Worm (Caenorhabditis elegans): Measurements from ENCODE around the gene ZK632.12.

Gene ZK632.12

DNA sequence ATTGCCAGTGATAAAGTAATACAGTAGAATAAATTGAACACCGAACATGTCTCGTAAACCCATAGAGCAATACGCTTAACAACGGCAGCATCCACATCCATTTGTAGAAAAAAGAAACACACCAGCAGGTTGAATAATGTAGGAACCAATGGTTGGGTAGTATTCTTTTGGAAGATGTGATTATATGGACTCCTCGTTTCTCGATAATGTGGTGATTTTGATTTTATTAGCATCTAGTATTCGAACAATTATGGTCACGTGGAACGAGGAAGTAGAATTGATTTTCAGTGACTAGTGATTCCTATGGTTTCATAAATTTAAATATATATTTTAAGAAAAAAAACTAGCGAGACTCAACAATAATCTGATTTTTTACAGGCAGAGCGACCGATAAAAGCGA, 34.2 kb upstream of the ZK632.12 start, which contains the start of gene srxa-10 (continued):
- TF ChIP-seq mel-28 (tag; optimal IDR thresholded peaks at IDR 0.05; ENCODE audit: borderline replicate concordance), result no peak
- TF ChIP-seq rpc-1 (optimal IDR thresholded peaks at IDR 0.05), result no peak
- no peak for TF ChIP-seq rpc-1 (tag; optimal IDR thresholded peaks at IDR 0.05)
- TF ChIP-seq ztf-6 (GFP tag; IDR thresholded peaks at IDR 0.05), result no peak
- no peak for TF ChIP-seq B0019.2 (GFP tag; conservative IDR thresholded peaks at IDR 0.05)

- TF ChIP-seq D2030.7 (GFP tag; IDR thresholded peaks at IDR 0.05), result 0 out of 2 replicates have a peak, but pooled peaks have one; percentile 8
- no peak for TF ChIP-seq snpc-1.1 (tag; optimal IDR thresholded peaks at IDR 0.05; ENCODE audit: insufficient read depth)
- TF ChIP-seq B0019.2 (GFP tag; conservative IDR thresholded peaks at IDR 0.05), result no peak
- TF ChIP-seq K11D2.4 (GFP tag; IDR thresholded peaks at IDR 0.05), result no peak
- no peak for TF ChIP-seq ztf-3 (GFP tag; optimal IDR thresholded peaks at IDR 0.05)
- TF ChIP-seq ceh-27 (GFP tag; optimal IDR thresholded peaks at IDR 0.05), result no peak
- TF ChIP-seq nfyb-1 (GFP tag; IDR thresholded peaks at IDR 0.05), result no peak
- TF ChIP-seq madf-3 (GFP tag; IDR thresholded peaks at IDR 0.05), result no peak
- TF ChIP-seq ama-1 (optimal IDR thresholded peaks at IDR 0.05), result no peak
- TF ChIP-seq ama-1 (GFP tag; optimal IDR thresholded peaks at IDR 0.05), result peak in 1 of 2 experiments; percentile 0
- peak; percentile 44; the same call in 1 of the 2 replicates for TF ChIP-seq madf-6 (GFP tag; IDR thresholded peaks at IDR 0.05)
- TF ChIP-seq ZK185.1 (tag; optimal IDR thresholded peaks at IDR 0.05; ENCODE audit: poor library complexity, severe bottlenecking), result no peak
- no peak for TF ChIP-seq ztf-28 (GFP tag; IDR thresholded peaks at IDR 0.05)
- TF ChIP-seq lag-1 (GFP tag; IDR thresholded peaks at IDR 0.05), result no peak
- TF ChIP-seq ztf-26 (tag; optimal IDR thresholded peaks at IDR 0.05), result no peak
- no peak for TF ChIP-seq lsy-27 (tag; optimal IDR thresholded peaks at IDR 0.05; ENCODE audit: borderline replicate concordance, insufficient read depth)
- TF ChIP-seq K12H6.12 (tag; optimal IDR thresholded peaks at IDR 0.05), result no peak
- no peak for TF ChIP-seq bed-2 (GFP tag; IDR thresholded peaks at IDR 0.05)
- peak; percentile 16 for TF ChIP-seq hrde-1 (tag; optimal IDR thresholded peaks at IDR 0.05; ENCODE audit: borderline replicate concordance)
- peak; percentile 49 for TF ChIP-seq lsl-1 (GFP tag; optimal IDR thresholded peaks at IDR 0.05)
- no peak for TF ChIP-seq mel-28 (tag; optimal IDR thresholded peaks at IDR 0.05; ENCODE audit: borderline replicate concordance)
- peak; percentile 3 for TF ChIP-seq F49E8.2 (tag; optimal IDR thresholded peaks at IDR 0.05; ENCODE audit: insufficient read depth)
- TF ChIP-seq lin-54 (GFP tag; optimal IDR thresholded peaks at IDR 0.05), result peak; percentile 26
- TF ChIP-seq nhr-120 (GFP tag; IDR thresholded peaks at IDR 0.05), result no peak
- peak; percentile 24 for TF ChIP-seq snpc-3.4 (tag; optimal IDR thresholded peaks at IDR 0.05)
- no peak for TF ChIP-seq aptf-2 (GFP tag; conservative IDR thresholded peaks at IDR 0.05)
- peak; percentile 27; the same call in 1 of the 2 replicates for TF ChIP-seq hsf-1 (GFP tag; IDR thresholded peaks at IDR 0.05)
These were observed 32.0 kb upstream of the ZK632.12 start, which contains the start of gene ZK632.2 for ce11 chrIII:9798478-9799157. Gene ZK632.2, plus strand, starts transcription at chrIII:9799107.

ce11 chrIII:9802045-9802444, 28.6 kb upstream of the ZK632.12 start:
- no peak for TF ChIP-seq F37B4.10 (GFP tag; IDR thresholded peaks at IDR 0.05)
- peak; percentile 9 for TF ChIP-seq F49E8.2 (tag; optimal IDR thresholded peaks at IDR 0.05; ENCODE audit: insufficient read depth)
- no peak for TF ChIP-seq egrh-3 (GFP tag; IDR thresholded peaks at IDR 0.05)
- TF ChIP-seq athp-1 (tag; optimal IDR thresholded peaks at IDR 0.05), result peak; percentile 4
- no peak for TF ChIP-seq let-526 (GFP tag; IDR thresholded peaks at IDR 0.05)
- peak; percentile 51 for TF ChIP-seq lin-26 (GFP tag; IDR thresholded peaks at IDR 0.05)
- 0 out of 2 replicates have a peak, but pooled peaks have one; percentile 67 for TF ChIP-seq Y95B8A.8 (GFP tag; IDR thresholded peaks at IDR 0.05)
- TF ChIP-seq dox-1 (GFP tag; IDR thresholded peaks at IDR 0.05), result 0 out of 2 replicates have a peak, but pooled peaks have one; percentile 29
- peak; percentile 73 for TF ChIP-seq him-1 (tag; optimal IDR thresholded peaks at IDR 0.05)
- TF ChIP-seq hrde-1 (tag; optimal IDR thresholded peaks at IDR 0.05; ENCODE audit: borderline replicate concordance), result peak; percentile 2
- TF ChIP-seq Y79H2A.3 (GFP tag; conservative IDR thresholded peaks at IDR 0.05), result 0 out of 2 replicates have a peak, but pooled peaks have one; percentile 21
- TF ChIP-seq lir-1 (GFP tag; conservative IDR thresholded peaks at IDR 0.05), result no peak
- TF ChIP-seq hsf-1 (GFP tag; IDR thresholded peaks at IDR 0.05), result peak; percentile 53; the same call in 1 of the 2 replicates

All from whole organism, young adult.